Worm (Caenorhabditis elegans): Measurements from ENCODE around the gene T07F8.1.

- no peak for TF ChIP-seq ztf-1 (GFP tag; conservative IDR thresholded peaks at IDR 0.05)
- no peak for TF ChIP-seq gmeb-1 (tag; optimal IDR thresholded peaks at IDR 0.05)
- no peak for TF ChIP-seq lin-39 (tag; optimal IDR thresholded peaks at IDR 0.05)
- no peak for TF ChIP-seq lsy-2 (tag; optimal IDR thresholded peaks at IDR 0.05)
- no peak for TF ChIP-seq nhr-12 (tag; optimal IDR thresholded peaks at IDR 0.05)
- no peak for TF ChIP-seq peb-1 (tag; optimal IDR thresholded peaks at IDR 0.05)
- TF ChIP-seq unc-39 (tag; optimal IDR thresholded peaks at IDR 0.05): no peak
- TF ChIP-seq nhr-237 (tag; optimal IDR thresholded peaks at IDR 0.05): no peak
- no peak for TF ChIP-seq fos-1 (tag; optimal IDR thresholded peaks at IDR 0.05)
- TF ChIP-seq elt-3 (tag; optimal IDR thresholded peaks at IDR 0.05): no peak
- TF ChIP-seq mbf-1 (tag; optimal IDR thresholded peaks at IDR 0.05): no peak
- no peak for TF ChIP-seq ama-1 (optimal IDR thresholded peaks at IDR 0.05)
- TF ChIP-seq aly-2 (tag; optimal IDR thresholded peaks at IDR 0.05): no peak
- TF ChIP-seq ceh-82 (tag; optimal IDR thresholded peaks at IDR 0.05): no peak
Measured at ce11 chrII:7116350-7116749, 31.8 kb upstream of the T07F8.1 start, which contains the start of gene spon-1.

Measured in whole organism, L2 larva.